Fruit fly (Drosophila melanogaster) S2 (cell line): ENCODE data around the gene CG6928.

Source experiments
- CG8478 ChIP-seq: fragments of >200 bp; optimal IDR thresholded peaks from 2 replicates; lab custom pipeline; 2018
- CTCF ChIP-seq, 2 experiments: fragments of >200 bp; optimal IDR thresholded peaks; 2 replicates each; lab custom pipeline; 2018

dm6 chr3L:12013698-12014097 is 10.7 kb downstream of the CG6928 start:
- no peak for TF ChIP-seq CG8478 (lab: Kevin White, UChicago)
- TF ChIP-seq CTCF (optimal IDR thresholded peaks at IDR 0.05; lab: Kevin White, UChicago) = no peak
